Worm (Caenorhabditis elegans): ENCODE measurements around the gene F58G1.7.

The F58G1.7 gene

DNA sequence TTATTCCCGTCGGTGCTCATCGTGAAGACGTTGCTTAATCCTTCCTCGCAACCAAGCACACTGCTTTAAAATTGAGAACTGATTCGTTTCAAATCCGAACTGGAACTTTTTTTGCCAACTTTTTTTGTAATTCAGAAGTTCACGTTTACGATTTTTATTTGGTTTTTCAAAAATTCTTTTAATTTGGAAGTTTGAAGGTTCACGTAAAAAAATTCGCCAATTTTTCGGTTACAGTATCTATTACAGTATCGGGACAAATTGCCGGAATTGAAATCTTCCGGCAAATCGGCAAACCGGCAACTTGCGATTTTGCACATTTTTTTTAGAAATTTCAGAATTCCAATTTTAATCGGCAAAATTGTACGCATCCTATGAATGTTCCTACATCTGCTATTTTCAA lies 19.8 kb downstream of the F58G1.7 start, which contains the start of gene F58G1.3:
TSS of gene F58G1.3 (minus strand) at position 101 of the 400 bp plus-strand sequence.
- no peak for TF ChIP-seq unc-86 (tag; optimal IDR thresholded peaks at IDR 0.05)
- no peak for TF ChIP-seq K09A11.1 (tag; optimal IDR thresholded peaks at IDR 0.05; ENCODE audit: insufficient read depth)
- TF ChIP-seq ceh-14 (tag; optimal IDR thresholded peaks at IDR 0.05) = no peak
- TF ChIP-seq odd-2 (tag; optimal IDR thresholded peaks at IDR 0.05) = no peak
- no peak for TF ChIP-seq hlh-30 (tag; optimal IDR thresholded peaks at IDR 0.05; ENCODE audit: insufficient read depth)
- TF ChIP-seq pha-2 (tag; optimal IDR thresholded peaks at IDR 0.05) = no peak
- TF ChIP-seq hlh-13 (GFP tag; optimal IDR thresholded peaks at IDR 0.05) = no peak
- TF ChIP-seq ceh-9 (tag; optimal IDR thresholded peaks at IDR 0.05) = no peak
- no peak for TF ChIP-seq rnt-1 (tag; optimal IDR thresholded peaks at IDR 0.05)
- no peak for TF ChIP-seq sdc-2 (tag; optimal IDR thresholded peaks at IDR 0.05)
- TF ChIP-seq pha-4 (tag; optimal IDR thresholded peaks at IDR 0.05) = no peak
- no peak for TF ChIP-seq elt-2 (tag; optimal IDR thresholded peaks at IDR 0.05)
- TF ChIP-seq ama-1 (optimal IDR thresholded peaks at IDR 0.05) = no peak
- TF ChIP-seq ref-2 (tag; optimal IDR thresholded peaks at IDR 0.05) = no peak
- no peak for TF ChIP-seq C08G9.2 (tag; optimal IDR thresholded peaks at IDR 0.05)
- no peak for TF ChIP-seq ceh-34 (tag; optimal IDR thresholded peaks at IDR 0.05)
- TF ChIP-seq pros-1 (tag; optimal IDR thresholded peaks at IDR 0.05) = no peak

DNA sequence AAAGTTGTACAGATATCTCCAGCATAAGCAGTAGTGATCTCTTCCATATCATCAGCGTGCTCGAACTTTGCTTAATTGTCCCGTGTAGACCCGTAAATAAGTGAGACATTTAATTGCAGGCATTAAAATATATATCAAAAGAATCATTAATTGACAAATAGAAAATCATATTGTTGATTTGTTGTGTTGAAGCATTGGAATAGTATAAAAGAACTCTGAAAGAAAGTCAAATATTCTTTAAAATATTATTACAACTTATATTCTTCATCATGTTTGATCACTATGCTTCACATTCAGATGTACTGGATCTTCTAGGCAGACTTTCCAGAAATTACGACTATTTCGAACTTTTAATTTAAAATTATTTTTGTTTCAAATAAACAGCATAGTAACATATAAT lies 22.5 kb downstream of the F58G1.7 start, which contains the start of gene F58G1.8:
TSS of gene F58G1.8 (minus strand) at position 101 of the 400 bp plus-strand sequence.
- TF ChIP-seq ceh-24 (tag; optimal IDR thresholded peaks at IDR 0.05) (no peak), ahr-1 (tag; optimal IDR thresholded peaks at IDR 0.05) (no peak), elt-4 (tag; optimal IDR thresholded peaks at IDR 0.05) (no peak), unc-86 (tag; optimal IDR thresholded peaks at IDR 0.05) (no peak), unc-55 (GFP tag; optimal IDR thresholded peaks at IDR 0.05) (no peak), ceh-6 (GFP tag; optimal IDR thresholded peaks at IDR 0.05) (no peak), pax-1 (tag; optimal IDR thresholded peaks at IDR 0.05) (no peak), fax-1 (tag; optimal IDR thresholded peaks at IDR 0.05) (no peak), pha-2 (tag; optimal IDR thresholded peaks at IDR 0.05) (no peak)

DNA sequence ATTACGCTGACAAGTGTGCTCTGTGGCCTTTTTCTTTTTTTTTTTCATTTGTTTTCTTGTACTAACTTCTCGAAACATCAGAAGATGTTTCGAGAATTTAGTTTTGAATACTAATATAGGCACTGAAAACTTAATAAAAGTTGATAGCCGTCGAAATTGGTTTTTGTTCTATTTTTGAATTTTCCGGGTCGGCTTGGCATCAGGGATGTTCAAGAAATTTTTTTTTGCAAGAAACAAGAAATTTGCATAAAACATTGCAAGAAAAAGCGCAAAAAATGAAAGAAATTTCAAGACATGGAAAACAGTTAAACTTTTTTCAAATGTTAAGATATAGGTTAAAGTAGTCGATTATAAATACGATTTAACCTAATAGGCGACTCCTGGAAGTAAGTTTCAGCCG lies 24.8 kb downstream of the F58G1.7 start:
- TF ChIP-seq unc-86 (tag; optimal IDR thresholded peaks at IDR 0.05) (no peak), elt-2 (tag; optimal IDR thresholded peaks at IDR 0.05) (no peak), ceh-30 (tag; optimal IDR thresholded peaks at IDR 0.05) (no peak), ceh-6 (GFP tag; optimal IDR thresholded peaks at IDR 0.05) (no peak), tbx-7 (tag; optimal IDR thresholded peaks at IDR 0.05) (no peak), fkh-6 (tag; optimal IDR thresholded peaks at IDR 0.05) (no peak), C38D4.7 (GFP tag; optimal IDR thresholded peaks at IDR 0.05) (no peak), pha-4 (tag; optimal IDR thresholded peaks at IDR 0.05) (no peak), ceh-18 (tag; optimal IDR thresholded peaks at IDR 0.05) (no peak), ceh-34 (tag; optimal IDR thresholded peaks at IDR 0.05) (no peak), sdc-2 (tag; optimal IDR thresholded peaks at IDR 0.05) (no peak), lim-6 (tag; optimal IDR thresholded peaks at IDR 0.05) (no peak), gmeb-2 (tag; optimal IDR thresholded peaks at IDR 0.05) (no peak), ceh-22 (tag; optimal IDR thresholded peaks at IDR 0.05) (no peak), rnt-1 (tag; optimal IDR thresholded peaks at IDR 0.05) (no peak), ceh-14 (tag; optimal IDR thresholded peaks at IDR 0.05) (no peak)

DNA sequence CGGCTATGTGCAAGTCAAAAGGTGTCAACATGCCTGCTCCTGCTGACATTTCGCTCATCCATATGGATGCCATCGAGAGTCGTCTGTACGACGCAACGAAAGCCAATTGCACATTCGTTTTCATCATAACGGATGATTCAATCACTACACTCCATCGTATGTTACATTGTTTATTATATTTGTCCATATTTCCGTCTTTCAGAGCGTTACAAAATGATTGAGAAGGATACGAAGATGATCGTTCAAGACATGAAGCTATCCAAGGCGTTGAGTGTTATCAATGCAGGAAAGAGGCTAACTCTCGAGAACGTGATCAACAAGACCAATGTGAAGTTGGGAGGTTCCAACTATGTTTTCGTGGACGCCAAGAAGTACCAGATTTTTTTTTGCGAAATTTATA lies 26.6 kb downstream of the F58G1.7 start:
- TF ChIP-seq Y22D7AL.16 (tag; optimal IDR thresholded peaks at IDR 0.05) (no peak), unc-42 (tag; optimal IDR thresholded peaks at IDR 0.05) (no peak), K09A11.1 (tag; optimal IDR thresholded peaks at IDR 0.05; ENCODE audit: insufficient read depth) (no peak), pros-1 (tag; optimal IDR thresholded peaks at IDR 0.05) (no peak), madf-2 (tag; optimal IDR thresholded peaks at IDR 0.05) (no peak), unc-55 (GFP tag; optimal IDR thresholded peaks at IDR 0.05) (no peak), eyg-1 (tag; optimal IDR thresholded peaks at IDR 0.05) (no peak), fax-1 (tag; optimal IDR thresholded peaks at IDR 0.05) (no peak), sox-4 (tag; optimal IDR thresholded peaks at IDR 0.05) (no peak), dmd-4 (tag; optimal IDR thresholded peaks at IDR 0.05; ENCODE audit: borderline replicate concordance) (no peak), sox-2 (GFP tag; IDR thresholded peaks at IDR 0.05) (no peak), hlh-8 (tag; optimal IDR thresholded peaks at IDR 0.05) (no peak), ahr-1 (tag; optimal IDR thresholded peaks at IDR 0.05) (no peak), ceh-9 (tag; optimal IDR thresholded peaks at IDR 0.05) (no peak)

Data from whole organism, late embryonic.